Worm (Caenorhabditis elegans) whole organism, late embryonic: ENCODE data around the gene glb-15.

ENCODE experiments used
- C38D4.7 ChIP-seq: fragments of 200-800 bp; sonication (Bioruptor generic); optimal IDR thresholded peaks from 2 replicates; lab custom pipeline; 2018; ENCODE audit warnings: mild to moderate bottlenecking, missing genetic modification characterization, moderate library complexity, missing compliant biosample characterization
- F13H6.1 ChIP-seq: sonication (generic microtip); optimal IDR thresholded peaks from 2 replicates; lab custom pipeline; 2016; ENCODE audit warnings: missing genetic modification characterization, missing compliant biosample characterization
- K02D7.2 ChIP-seq: sonication (generic microtip); optimal IDR thresholded peaks from 2 replicates; lab custom pipeline; 2017; ENCODE audit warnings: mild to moderate bottlenecking, missing genetic modification characterization, missing compliant biosample characterization
- T23F11.4 ChIP-seq: fragments of 200-800 bp; sonication (Bioruptor generic); optimal IDR thresholded peaks from 2 replicates; lab custom pipeline; 2018; ENCODE audit warnings: mild to moderate bottlenecking, missing genetic modification characterization, missing compliant biosample characterization
- ama-1 ChIP-seq: fragments of 150-350 bp; optimal IDR thresholded peaks from 2 replicates; lab custom pipeline; 2014
- ceh-2 ChIP-seq: sonication (generic microtip); optimal IDR thresholded peaks from 2 replicates; lab custom pipeline; 2016; ENCODE audit warnings: missing genotype, missing genetic modification characterization, missing compliant biosample characterization
- ceh-24 ChIP-seq: sonication (generic microtip); optimal IDR thresholded peaks from 2 replicates; lab custom pipeline; 2016; ENCODE audit warnings: mild to moderate bottlenecking, missing genetic modification characterization, missing compliant biosample characterization
- ceh-30 ChIP-seq: fragments of 150-350 bp; optimal IDR thresholded peaks from 2 replicates; lab custom pipeline; 2014; ENCODE audit warnings: missing biosample characterization, missing genetic modification characterization
- ceh-31 ChIP-seq: sonication (generic microtip); optimal IDR thresholded peaks from 2 replicates; lab custom pipeline; 2016; ENCODE audit warnings: missing genetic modification characterization, missing compliant biosample characterization
- ceh-34 ChIP-seq: sonication (generic microtip); optimal IDR thresholded peaks from 2 replicates; lab custom pipeline; 2016; ENCODE audit warnings: mild to moderate bottlenecking, missing genetic modification characterization, missing compliant biosample characterization
- ceh-6 ChIP-seq: fragments of 200-800 bp; sonication (Bioruptor generic); optimal IDR thresholded peaks from 2 replicates; lab custom pipeline; 2018; ENCODE audit warnings: mild to moderate bottlenecking, missing genetic modification characterization, missing compliant biosample characterization
- ceh-9 ChIP-seq: sonication (generic microtip); optimal IDR thresholded peaks from 2 replicates; lab custom pipeline; 2016; ENCODE audit warnings: mild to moderate bottlenecking, missing genetic modification characterization, inconsistent platforms, missing compliant biosample characterization
- dve-1 ChIP-seq: sonication (generic microtip); optimal IDR thresholded peaks from 2 replicates; lab custom pipeline; 2017; ENCODE audit warnings: antibody characterized with exemption, mild to moderate bottlenecking, missing genetic modification characterization, missing compliant biosample characterization
- elt-2 ChIP-seq: sonication (generic microtip); optimal IDR thresholded peaks from 2 replicates; lab custom pipeline; 2016; ENCODE audit warnings: missing genetic modification reagents, missing genetic modification characterization, missing compliant biosample characterization
- elt-4 ChIP-seq: sonication (generic microtip); optimal IDR thresholded peaks from 2 replicates; lab custom pipeline; 2016; ENCODE audit warnings: missing genetic modification characterization, missing compliant biosample characterization
- hlh-15 ChIP-seq: sonication (generic microtip); optimal IDR thresholded peaks from 2 replicates; lab custom pipeline; 2016; ENCODE audit warnings: missing genetic modification characterization, missing compliant biosample characterization
- hlh-30 ChIP-seq: sonication (generic microtip); optimal IDR thresholded peaks from 2 replicates; lab custom pipeline; 2017; ENCODE audit warnings: antibody characterized with exemption, missing genetic modification characterization, missing compliant biosample characterization; ENCODE audit not compliant: insufficient read depth
- hlh-8 ChIP-seq: sonication (generic microtip); optimal IDR thresholded peaks from 2 replicates; lab custom pipeline; 2016; ENCODE audit warnings: missing genotype, missing genetic modification characterization, missing compliant biosample characterization
- madf-2 ChIP-seq: sonication (generic microtip); optimal IDR thresholded peaks from 2 replicates; lab custom pipeline; 2017; ENCODE audit warnings: missing genetic modification characterization, missing compliant biosample characterization
- nfya-1 ChIP-seq: sonication (generic microtip); optimal IDR thresholded peaks from 2 replicates; lab custom pipeline; 2017; ENCODE audit warnings: missing genetic modification characterization, mild to moderate bottlenecking, missing compliant biosample characterization, antibody characterized with exemption, moderate library complexity
- nhr-11 ChIP-seq: fragments of 150-350 bp; optimal IDR thresholded peaks from 2 replicates; lab custom pipeline; 2014; ENCODE audit warnings: missing biosample characterization, missing genetic modification characterization
- pag-3 ChIP-seq: sonication (generic microtip); optimal IDR thresholded peaks from 2 replicates; lab custom pipeline; 2016; ENCODE audit warnings: missing compliant biosample characterization, missing genetic modification characterization, borderline replicate concordance
- pax-1 ChIP-seq: fragments of 150-350 bp; optimal IDR thresholded peaks from 2 replicates; lab custom pipeline; 2014; ENCODE audit warnings: missing biosample characterization, missing genetic modification characterization
- pha-2 ChIP-seq: sonication (generic microtip); optimal IDR thresholded peaks from 2 replicates; lab custom pipeline; 2017; ENCODE audit warnings: mild to moderate bottlenecking, missing genetic modification characterization, missing compliant biosample characterization
- pha-4 ChIP-seq: fragments of 150-350 bp; optimal IDR thresholded peaks from 2 replicates; lab custom pipeline; 2018; ENCODE audit warnings: missing biosample characterization, missing genetic modification reagents, missing genetic modification characterization
- pqm-1 ChIP-seq: sonication (generic microtip); optimal IDR thresholded peaks from 2 replicates; lab custom pipeline; 2016; ENCODE audit warnings: missing genetic modification characterization, missing compliant biosample characterization
- pros-1 ChIP-seq: fragments of 150-350 bp; optimal IDR thresholded peaks from 2 replicates; lab custom pipeline; 2014; ENCODE audit warnings: missing biosample characterization, missing genetic modification reagents, missing genetic modification characterization
- sdc-2 ChIP-seq: sonication (generic microtip); optimal IDR thresholded peaks from 2 replicates; lab custom pipeline; 2016; ENCODE audit warnings: missing genotype, missing genetic modification characterization, missing compliant biosample characterization
- sox-4 ChIP-seq: sonication (generic microtip); optimal IDR thresholded peaks from 2 replicates; lab custom pipeline; 2017; ENCODE audit warnings: mild to moderate bottlenecking, missing genetic modification characterization, inconsistent platforms, missing compliant biosample characterization
- syd-9 ChIP-seq: sonication (generic microtip); optimal IDR thresholded peaks from 2 replicates; lab custom pipeline; 2016; ENCODE audit warnings: mild to moderate bottlenecking, missing genetic modification characterization, moderate library complexity, missing compliant biosample characterization
- tbx-2 ChIP-seq: sonication (generic microtip); optimal IDR thresholded peaks from 2 replicates; lab custom pipeline; 2016; ENCODE audit warnings: missing genetic modification characterization, missing compliant biosample characterization
- unc-42 ChIP-seq: sonication (generic microtip); optimal IDR thresholded peaks from 2 replicates; lab custom pipeline; 2016; ENCODE audit warnings: missing genotype, missing genetic modification characterization, missing compliant biosample characterization
- unc-55 ChIP-seq: sonication (generic microtip); optimal IDR thresholded peaks from 2 replicates; lab custom pipeline; 2017; ENCODE audit warnings: missing biosample characterization, missing genetic modification reagents, missing genetic modification characterization
- unc-86 ChIP-seq: sonication (generic microtip); optimal IDR thresholded peaks from 2 replicates; lab custom pipeline; 2016; ENCODE audit warnings: missing genetic modification characterization, missing compliant biosample characterization
- ztf-16 ChIP-seq: sonication (generic microtip); optimal IDR thresholded peaks from 2 replicates; lab custom pipeline; 2017; ENCODE audit warnings: missing genetic modification characterization, missing compliant biosample characterization

glb-15 gene

ce11 chrV:11637191-11637590 is 19.1 kb upstream of the glb-15 start, which contains the start of gene sipa-1:
TSS of gene sipa-1 (minus strand) at chrV:11637291.
- TF ChIP-seq F13H6.1 (tag; lab: Kevin White, UChicago) (no peak), nhr-11 (tag; lab: Kevin White, UChicago) (no peak)

- no peak for TF ChIP-seq pqm-1 (tag; lab: Kevin White, UChicago)
- TF ChIP-seq pha-2 (tag; lab: Kevin White, UChicago) = no peak
- no peak for TF ChIP-seq ceh-24
- no peak for TF ChIP-seq tbx-2
- TF ChIP-seq ceh-2 (tag; lab: Kevin White, UChicago) = no peak
- TF ChIP-seq unc-55 (GFP tag; lab: Kevin White, UChicago) = no peak
- TF ChIP-seq sox-4 = no peak
These were observed 17.5 kb upstream of the glb-15 start for ce11 chrV:11635587-11635986.

DNA sequence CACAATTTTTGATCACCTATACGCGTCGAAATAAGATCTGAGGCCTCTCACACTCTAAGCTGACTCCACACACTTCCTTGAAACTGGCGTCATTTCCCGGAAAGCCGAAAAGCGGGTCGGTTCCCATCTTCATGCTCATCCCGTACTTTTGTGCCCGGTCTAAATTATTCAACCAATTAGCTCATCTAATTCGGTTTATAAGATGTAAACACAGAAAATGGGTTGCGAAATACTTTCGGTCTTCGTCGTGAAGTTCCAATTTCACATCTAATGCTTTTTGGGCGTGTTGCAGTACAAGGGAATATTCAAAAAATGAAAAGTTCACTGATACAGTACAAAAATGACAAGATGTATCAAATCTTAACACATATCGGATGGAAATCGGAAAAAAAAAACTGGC is 13.1 kb upstream of the glb-15 start:
- TF ChIP-seq unc-86 (tag; lab: Kevin White, UChicago) = no peak
- TF ChIP-seq hlh-15 (tag; lab: Kevin White, UChicago) = no peak
- TF ChIP-seq pros-1 (tag; lab: Kevin White, UChicago) = no peak
- no peak for TF ChIP-seq pha-4
- no peak for TF ChIP-seq T23F11.4 (GFP tag; lab: Kevin White, UChicago)
- TF ChIP-seq ama-1 (lab: Kevin White, UChicago) = no peak
- TF ChIP-seq pha-2 (tag; lab: Kevin White, UChicago) = no peak
- TF ChIP-seq ceh-2 (tag; lab: Kevin White, UChicago) = no peak
- TF ChIP-seq pag-3 = no peak
- TF ChIP-seq ceh-30 (tag; lab: Kevin White, UChicago) = no peak
- TF ChIP-seq ceh-9 (tag; lab: Kevin White, UChicago) = no peak
- no peak for TF ChIP-seq unc-55 (GFP tag; lab: Kevin White, UChicago)
- TF ChIP-seq hlh-8 (tag; lab: Kevin White, UChicago) = no peak

DNA sequence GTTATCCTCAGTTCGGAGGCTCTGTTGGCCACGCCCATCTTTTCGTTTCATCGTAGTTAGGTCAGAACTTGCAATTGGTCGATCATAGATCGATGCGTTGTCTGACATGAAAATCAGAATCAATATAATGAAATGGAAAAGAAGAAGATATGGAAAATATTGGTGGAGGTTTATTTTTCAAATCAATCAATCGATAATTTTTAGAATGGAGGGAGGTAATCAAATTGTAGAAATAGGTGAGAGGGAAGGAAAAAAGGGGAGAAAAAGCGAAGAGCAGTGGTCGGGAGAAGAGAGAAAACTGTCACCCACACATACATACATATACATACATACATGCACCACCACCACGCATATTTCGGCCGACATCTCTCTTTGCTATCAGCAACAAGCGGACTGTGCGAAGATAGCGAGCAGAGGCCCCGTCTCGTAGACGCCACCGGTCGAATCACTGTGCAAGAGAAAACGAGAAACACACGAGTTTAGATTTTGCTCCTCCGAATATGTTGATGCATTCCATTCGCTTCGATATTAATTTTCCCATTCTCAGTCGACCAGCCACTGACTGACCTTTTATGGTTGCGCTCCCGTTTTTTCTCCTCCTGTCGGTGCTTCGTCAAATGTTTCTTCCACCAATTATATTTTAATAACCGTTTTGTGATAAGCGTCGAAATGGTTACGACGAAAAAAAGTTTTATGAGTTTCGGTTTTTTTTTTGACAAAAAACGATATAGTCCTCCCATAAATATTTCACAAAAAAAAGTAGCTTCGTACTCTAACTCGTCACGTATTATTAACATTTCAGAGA is 11.4 kb upstream of the glb-15 start, which contains the start of gene F35B12.10:
F35B12.10 (minus strand) TSS at position 51 of the 805 bp plus-strand sequence.
- TF ChIP-seq elt-2 (tag; lab: Kevin White, UChicago) (peak; percentile 69), ama-1 (lab: Kevin White, UChicago) (no peak), sox-4 (no peak), ceh-2 (tag; lab: Kevin White, UChicago) (no peak)

DNA sequence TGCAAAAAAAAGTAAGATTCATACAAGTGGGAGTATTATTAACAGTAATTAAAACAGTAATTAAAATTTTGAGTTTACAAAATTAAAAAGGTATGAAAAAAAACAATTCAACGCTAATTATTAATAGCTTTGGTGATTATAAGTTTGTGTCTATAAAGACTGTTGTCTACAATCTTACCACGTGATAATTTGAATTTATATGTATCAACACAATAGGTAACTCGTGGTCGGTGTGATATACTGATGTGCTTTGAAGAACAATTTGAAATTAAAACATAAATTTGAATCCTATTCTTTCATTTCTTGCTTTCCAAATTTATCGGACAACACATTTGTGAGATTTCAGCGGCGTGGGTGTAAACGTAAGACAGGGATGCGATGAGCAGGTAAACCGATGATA is 9.8 kb upstream of the glb-15 start:
- TF ChIP-seq ceh-31 (tag; lab: Kevin White, UChicago) (no peak), nfya-1 (no peak), ceh-30 (tag; lab: Kevin White, UChicago) (no peak), dve-1 (no peak), ztf-16 (tag; lab: Kevin White, UChicago) (no peak), sdc-2 (no peak), C38D4.7 (GFP tag; lab: Kevin White, UChicago) (no peak), K02D7.2 (tag; lab: Kevin White, UChicago) (no peak), pha-4 (no peak), madf-2 (no peak), pax-1 (tag; lab: Kevin White, UChicago) (no peak), elt-4 (tag; lab: Kevin White, UChicago) (no peak)

- TF ChIP-seq hlh-30 (tag; lab: Kevin White, UChicago) (no peak), unc-42 (tag; lab: Kevin White, UChicago) (no peak), ceh-34 (tag; lab: Kevin White, UChicago) (no peak), unc-86 (tag; lab: Kevin White, UChicago) (no peak), pha-2 (tag; lab: Kevin White, UChicago) (no peak), K02D7.2 (tag; lab: Kevin White, UChicago) (no peak), syd-9 (no peak), ceh-6 (GFP tag; lab: Kevin White, UChicago) (no peak), pros-1 (tag; lab: Kevin White, UChicago) (no peak)
These were observed 6.9 kb upstream of the glb-15 start for ce11 chrV:11624954-11625353.
